Worm (Caenorhabditis elegans) whole organism, L3 larva: ENCODE results near the gene C14A11.2.

Experiments used
- ZK546.5 ChIP-seq: sonication (generic microtip); optimal IDR thresholded peaks from 2 replicates; lab custom pipeline; 2017; ENCODE audit warnings: missing biosample characterization, missing genetic modification characterization
- aly-2 ChIP-seq: fragments of 150-350 bp; optimal IDR thresholded peaks from 2 replicates; lab custom pipeline; 2014; ENCODE audit warnings: missing biosample characterization, missing genetic modification characterization
- jun-1 ChIP-seq: fragments of 150-350 bp; optimal IDR thresholded peaks from 2 replicates; lab custom pipeline; 2014; ENCODE audit warnings: missing biosample characterization, missing genetic modification reagents, missing genetic modification characterization
- mdl-1 ChIP-seq: fragments of 150-350 bp; optimal IDR thresholded peaks from 2 replicates; lab custom pipeline; 2014; ENCODE audit warnings: missing biosample characterization, missing genetic modification characterization
- nhr-11 ChIP-seq: fragments of 150-350 bp; optimal IDR thresholded peaks from 2 replicates; lab custom pipeline; 2014; ENCODE audit warnings: missing biosample characterization, missing genetic modification characterization
- nhr-23 ChIP-seq: fragments of 150-350 bp; optimal IDR thresholded peaks from 2 replicates; lab custom pipeline; 2014; ENCODE audit warnings: missing biosample characterization, missing genetic modification reagents, missing genetic modification characterization
- nhr-67 ChIP-seq: fragments of 150-350 bp; optimal IDR thresholded peaks from 2 replicates; lab custom pipeline; 2014; ENCODE audit warnings: missing biosample characterization, missing genetic modification characterization
- pha-4 ChIP-seq: fragments of 150-350 bp; optimal IDR thresholded peaks from 2 replicates; lab custom pipeline; 2014; ENCODE audit warnings: missing biosample characterization, missing genetic modification reagents, missing genetic modification characterization
- unc-62 ChIP-seq: fragments of 150-350 bp; sonication (generic microtip); optimal IDR thresholded peaks from 4 replicates; lab custom pipeline; 2014; ENCODE audit warnings: missing biosample characterization, missing genetic modification reagents, missing genetic modification characterization
- ztf-11 ChIP-seq: fragments of 150-350 bp; optimal IDR thresholded peaks from 2 replicates; lab custom pipeline; 2014; ENCODE audit warnings: missing biosample characterization, missing genetic modification characterization

DNA sequence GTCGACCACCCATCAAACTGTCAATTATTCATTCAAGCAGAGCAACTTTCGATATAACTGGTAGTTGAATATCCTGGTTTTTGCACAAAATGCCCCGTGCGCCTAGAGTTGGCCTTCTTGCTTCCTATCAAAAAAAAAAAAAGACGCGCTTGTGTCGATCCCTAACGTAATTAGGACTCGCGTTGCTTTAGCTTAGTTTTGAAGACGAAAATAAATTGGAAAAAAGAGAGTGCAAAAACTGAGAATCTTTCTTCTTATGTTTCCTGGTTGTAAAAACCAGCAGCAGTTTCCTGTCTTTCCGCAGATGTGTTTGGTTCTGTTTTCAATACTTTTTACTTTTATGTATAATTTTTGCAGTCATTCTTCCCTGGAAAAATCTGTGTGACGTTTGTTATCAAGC lies 24.9 kb upstream of the C14A11.2 start:
- TF ChIP-seq ZK546.5: no peak
- TF ChIP-seq unc-62 (GFP tag; lab: Kevin White, UChicago): no peak
- no peak for TF ChIP-seq nhr-11
- TF ChIP-seq mdl-1 (tag; lab: Kevin White, UChicago): no peak
- TF ChIP-seq jun-1 (tag; lab: Kevin White, UChicago): no peak
- TF ChIP-seq ztf-11: no peak
- no peak for TF ChIP-seq aly-2
- no peak for TF ChIP-seq nhr-23 (tag; lab: Kevin White, UChicago)
- no peak for TF ChIP-seq nhr-67
- no peak for TF ChIP-seq pha-4 (tag; lab: Kevin White, UChicago)
